Fruit fly (Drosophila melanogaster): ENCODE measurements around the gene alpha-Man-IIa.

The alpha-Man-IIa gene

dm6 chr3R:9417577-9418334, 5.4 kb downstream of the alpha-Man-IIa start, which contains the start of gene ps (continued):
- TF ChIP-seq CG1603 (tag; optimal IDR thresholded peaks at IDR 0.05), result peak; percentile 22
- peak in 1 of 2 experiments; percentile 78 for TF ChIP-seq insv (GFP tag; optimal IDR thresholded peaks at IDR 0.05)
- peak; percentile 86 for TF ChIP-seq CG34376 (GFP tag; optimal IDR thresholded peaks at IDR 0.05)
- peak; percentile 27 for TF ChIP-seq Fer3 (tag; optimal IDR thresholded peaks at IDR 0.05)
- peak; percentile 50 for TF ChIP-seq CG13296 (GFP tag; optimal IDR thresholded peaks at IDR 0.05)
- peak; percentile 32 for TF ChIP-seq cwo (GFP tag; optimal IDR thresholded peaks at IDR 0.05)
- peak; percentile 16 for TF ChIP-seq unpg (GFP tag; optimal IDR thresholded peaks at IDR 0.05)
- no peak for TF ChIP-seq CG4404 (GFP tag; IDR thresholded peaks at IDR 0.05)
- peak; percentile 6 for TF ChIP-seq Max (GFP tag; optimal IDR thresholded peaks at IDR 0.05)
- peak; percentile 42 for TF ChIP-seq her (GFP tag; optimal IDR thresholded peaks at IDR 0.05)
- peak; percentile 22 for TF ChIP-seq CG15269 (tag; optimal IDR thresholded peaks at IDR 0.05)
- 0 out of 2 replicates have a peak, but pooled peaks have one; percentile 28 for TF ChIP-seq onecut (GFP tag; IDR thresholded peaks at IDR 0.05)
- peak; percentile 80 for TF ChIP-seq CG3163 (GFP tag; optimal IDR thresholded peaks at IDR 0.05)
- peak; percentile 23 for TF ChIP-seq HmgZ (tag; optimal IDR thresholded peaks at IDR 0.05)
- TF ChIP-seq Med (GFP tag), result peak; percentile 88
- peak; percentile 5 for TF ChIP-seq CG4328 (GFP tag; optimal IDR thresholded peaks at IDR 0.05)
- peak; percentile 83 for TF ChIP-seq cg (GFP tag; optimal IDR thresholded peaks at IDR 0.05)
- TF ChIP-seq CG31441 (GFP tag; IDR thresholded peaks at IDR 0.05), result no peak
- peak; percentile 51 for TF ChIP-seq gro (GFP tag; optimal IDR thresholded peaks at IDR 0.05)

dm6 chr3R:9418373-9419299, 6.3 kb downstream of the alpha-Man-IIa start:
- no peak for TF ChIP-seq zfh1 (GFP tag; IDR thresholded peaks at IDR 0.05)
- peak; percentile 10 for TF ChIP-seq fd64A (GFP tag; optimal IDR thresholded peaks at IDR 0.05)
- TF ChIP-seq CG9876 (GFP tag; optimal IDR thresholded peaks at IDR 0.05), result no peak
- TF ChIP-seq pfk (GFP tag; optimal IDR thresholded peaks at IDR 0.05), result no peak
- no peak for TF ChIP-seq CG43689 (GFP tag; IDR thresholded peaks at IDR 0.05)
- TF ChIP-seq CG30020 (tag; optimal IDR thresholded peaks at IDR 0.05), result no peak
- TF ChIP-seq D19B (GFP tag; optimal IDR thresholded peaks at IDR 0.05), result no peak
- TF ChIP-seq CG8281 (tag; optimal IDR thresholded peaks at IDR 0.05), result no peak
- no peak for TF ChIP-seq slou (GFP tag; optimal IDR thresholded peaks at IDR 0.05)
- no peak for TF ChIP-seq amos (GFP tag; IDR thresholded peaks at IDR 0.05; ENCODE audit: partially characterized antibody)
- no peak for TF ChIP-seq CG10431 (GFP tag; optimal IDR thresholded peaks at IDR 0.05)
- TF ChIP-seq Dbx (GFP tag; IDR thresholded peaks at IDR 0.05), result no peak
- no peak for TF ChIP-seq CG13624 (GFP tag; optimal IDR thresholded peaks at IDR 0.05)
- TF ChIP-seq zen (tag; optimal IDR thresholded peaks at IDR 0.05), result peak; percentile 27
- TF ChIP-seq CG12071 (GFP tag; optimal IDR thresholded peaks at IDR 0.05), result no peak
- TF ChIP-seq Lim3 (GFP tag; IDR thresholded peaks at IDR 0.05), result no peak
- no peak for TF ChIP-seq p53 (GFP tag; optimal IDR thresholded peaks at IDR 0.05)
- peak; percentile 2 for TF ChIP-seq CG8089 (GFP tag; optimal IDR thresholded peaks at IDR 0.05)
- TF ChIP-seq CG3163 (GFP tag; optimal IDR thresholded peaks at IDR 0.05), result peak; percentile 22
- TF ChIP-seq psq (GFP tag; optimal IDR thresholded peaks at IDR 0.05), result peak; percentile 38
- no peak for TF ChIP-seq Aef1 (GFP tag; IDR thresholded peaks at IDR 0.05)
- no peak for TF ChIP-seq Doc2 (GFP tag; IDR thresholded peaks at IDR 0.05)
- TF ChIP-seq CG14710 (tag; optimal IDR thresholded peaks at IDR 0.05), result no peak
- TF ChIP-seq Tbp (GFP tag; optimal IDR thresholded peaks at IDR 0.05), result no peak
- no peak for TF ChIP-seq tx (GFP tag; optimal IDR thresholded peaks at IDR 0.05)
- no peak for TF ChIP-seq Ada2b (GFP tag; IDR thresholded peaks at IDR 0.05)
- TF ChIP-seq mirr (GFP tag; optimal IDR thresholded peaks at IDR 0.05), result no peak
- no peak for TF ChIP-seq CG12236 (GFP tag; optimal IDR thresholded peaks at IDR 0.05)
- TF ChIP-seq fd3F (GFP tag; optimal IDR thresholded peaks at IDR 0.05), result no peak
